Worm (Caenorhabditis elegans): Measurements from ENCODE around the gene C44B12.3.
A peak's percentile ranks its signal among the peaks of the same experiment; 100 is the strongest.

DNA sequence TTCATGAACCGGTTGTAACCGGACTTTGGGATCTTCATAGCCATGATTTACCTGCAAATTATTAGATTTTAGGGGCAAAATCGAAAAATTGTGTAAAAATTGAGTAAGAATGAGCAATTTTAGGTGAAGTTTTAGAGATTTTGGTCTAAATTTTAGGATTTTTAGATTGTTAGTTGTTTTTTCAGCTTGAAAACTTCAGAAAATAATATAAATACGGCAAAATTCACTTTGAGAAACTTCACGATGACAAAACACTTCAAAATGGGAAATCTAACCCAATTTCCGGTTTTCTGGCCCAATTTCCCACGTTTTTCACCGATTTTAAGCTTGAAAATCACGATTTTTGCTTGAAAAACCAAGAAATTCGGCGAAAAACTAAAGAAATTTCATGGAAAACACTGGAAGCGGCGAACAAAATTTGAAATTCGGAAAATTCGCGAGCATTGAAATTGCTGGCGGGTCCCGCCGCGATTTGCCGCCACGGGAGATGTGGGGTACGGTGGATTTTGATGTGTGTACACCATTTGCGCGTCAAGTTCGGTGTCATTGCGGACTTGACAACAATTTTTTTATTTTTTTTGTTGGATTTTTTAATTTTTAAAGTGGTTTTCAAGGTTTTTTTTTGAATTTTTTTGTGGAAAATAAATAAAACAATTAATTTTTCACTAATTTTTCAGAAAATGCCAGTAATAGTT, 10.5 kb upstream of the C44B12.3 start, which contains the start of the genes cct-8 and Y55F3AR.2:
- TF ChIP-seq pha-4 (tag; optimal IDR thresholded peaks at IDR 0.05), result peak; percentile 88
- TF ChIP-seq unc-130 (GFP tag; optimal IDR thresholded peaks at IDR 0.05), result peak; percentile 71
- 0 out of 2 replicates have a peak, but pooled peaks have one; percentile 77 for TF ChIP-seq bed-1 (GFP tag; IDR thresholded peaks at IDR 0.05)
- peak; percentile 98 for TF ChIP-seq lin-40 (tag; optimal IDR thresholded peaks at IDR 0.05)
- peak; percentile 92 for TF ChIP-seq K12H6.12 (tag; optimal IDR thresholded peaks at IDR 0.05)
- peak; percentile 99 for TF ChIP-seq ekl-4 (GFP tag; IDR thresholded peaks at IDR 0.05)
- TF ChIP-seq sea-2 (GFP tag; IDR thresholded peaks at IDR 0.05), result peak; percentile 87; the same call in 1 of the 2 replicates
- peak; percentile 100 for TF ChIP-seq Y53G8AR.9 (GFP tag; conservative IDR thresholded peaks at IDR 0.05)
- TF ChIP-seq madf-6 (GFP tag; IDR thresholded peaks at IDR 0.05), result peak; percentile 98
- peak; percentile 96 for TF ChIP-seq snpc-3.4 (tag; optimal IDR thresholded peaks at IDR 0.05)
- TF ChIP-seq F10E7.11 (tag; optimal IDR thresholded peaks at IDR 0.05), result peak; percentile 94
- peak; percentile 67; the same call in 1 of the 2 replicates for TF ChIP-seq ceh-40 (GFP tag; IDR thresholded peaks at IDR 0.05)
- no peak for TF ChIP-seq akir-1 (GFP tag; optimal IDR thresholded peaks at IDR 0.05)
- peak; percentile 92 for TF ChIP-seq ztf-28 (GFP tag; IDR thresholded peaks at IDR 0.05)

All from whole organism, young adult.